Fruit fly (Drosophila melanogaster) whole organism, embryonic: Measurements from ENCODE around the gene CG7546.

ENCODE experiments used
- Abd-B ChIP-seq: fragments of 200-800 bp; sonication (Bioruptor generic); optimal IDR thresholded peaks from 2 replicates; lab custom pipeline; 2018; ENCODE audit warnings: missing biosample characterization, mild to moderate bottlenecking, missing genetic modification characterization, moderate library complexity
- CG10267 ChIP-seq: fragments of 200-800 bp; sonication (Bioruptor generic); optimal IDR thresholded peaks from 2 replicates; lab custom pipeline; 2018; ENCODE audit warnings: missing biosample characterization, mild to moderate bottlenecking, missing genetic modification characterization, moderate library complexity
- CG10565 ChIP-seq: fragments of 200-800 bp; sonication (Bioruptor generic); optimal IDR thresholded peaks from 3 replicates; lab custom pipeline; 2016; ENCODE audit warnings: missing biosample characterization, mild to moderate bottlenecking, missing genetic modification characterization
- CG10959 ChIP-seq: fragments of 200-800 bp; sonication (Bioruptor generic); IDR thresholded peaks from 2 replicates; pipeline ENCODE4 v1.3.6; 2022; ENCODE audit warnings: missing biosample characterization, missing genetic modification characterization
- CG12236 ChIP-seq: fragments of 200-800 bp; sonication (Bioruptor generic); optimal IDR thresholded peaks from 2 replicates; lab custom pipeline; 2016; ENCODE audit warnings: missing biosample characterization, missing genetic modification characterization
- CG13287 ChIP-seq: fragments of 200-800 bp; sonication (Bioruptor generic); IDR thresholded peaks from 2 replicates; pipeline ENCODE4 v1.3.6; 2022; ENCODE audit warnings: missing biosample characterization, missing genetic modification characterization; ENCODE audit not compliant: partially characterized antibody
- CG13424 ChIP-seq: fragments of 200-800 bp; sonication (Bioruptor generic); optimal IDR thresholded peaks from 2 replicates; lab custom pipeline; 2019; ENCODE audit warnings: missing biosample characterization, mild to moderate bottlenecking, missing genetic modification characterization, moderate library complexity
- CG15479 ChIP-seq: fragments of 200-800 bp; sonication (Bioruptor generic); optimal IDR thresholded peaks from 3 replicates; lab custom pipeline; 2019; ENCODE audit warnings: missing biosample characterization, mild to moderate bottlenecking, missing genetic modification characterization, moderate library complexity
- CG16813 ChIP-seq: fragments of 200-800 bp; sonication (Bioruptor generic); IDR thresholded peaks from 3 replicates; pipeline ENCODE4 v1.3.6; 2022; ENCODE audit warnings: missing biosample characterization, missing genetic modification characterization; ENCODE audit not compliant: partially characterized antibody
- CG18262 ChIP-seq: fragments of 200-800 bp; optimal IDR thresholded peaks from 3 replicates; lab custom pipeline; 2019; ENCODE audit warnings: missing biosample characterization, mild to moderate bottlenecking, missing genetic modification characterization, moderate library complexity
- CG30020 ChIP-seq: fragments of 200-800 bp; optimal IDR thresholded peaks from 2 replicates; lab custom pipeline; 2019; ENCODE audit warnings: missing biosample characterization, mild to moderate bottlenecking, missing genetic modification characterization, moderate library complexity
- CG34224 ChIP-seq: fragments of 200-800 bp; sonication (Bioruptor generic); IDR thresholded peaks from 3 replicates; pipeline ENCODE4 v1.3.6; 2022; ENCODE audit warnings: missing biosample characterization, missing genetic modification characterization; ENCODE audit not compliant: partially characterized antibody
- CG4360 ChIP-seq: fragments of 200-800 bp; sonication (Bioruptor generic); IDR thresholded peaks from 2 replicates; pipeline ENCODE4 v1.3.6; 2022; ENCODE audit warnings: missing biosample characterization, missing genetic modification characterization
- CG4820 ChIP-seq: fragments of 200-800 bp; sonication (Bioruptor generic); optimal IDR thresholded peaks from 3 replicates; lab custom pipeline; 2016; ENCODE audit warnings: missing biosample characterization, missing genetic modification characterization
- CG4854 ChIP-seq: fragments of 200-800 bp; sonication (Bioruptor generic); optimal IDR thresholded peaks from 2 replicates; lab custom pipeline; 2016; ENCODE audit warnings: missing biosample characterization, missing genetic modification characterization, inconsistent platforms
- CG5953 ChIP-seq: fragments of 200-800 bp; sonication (Bioruptor generic); IDR thresholded peaks from 2 replicates; pipeline ENCODE4 v1.3.6; 2022; ENCODE audit warnings: missing biosample characterization, missing genetic modification characterization
- CG6813 ChIP-seq: fragments of 200-800 bp; sonication (Bioruptor generic); optimal IDR thresholded peaks from 2 replicates; lab custom pipeline; 2017; ENCODE audit warnings: missing biosample characterization, missing genetic modification characterization, mild to moderate bottlenecking, moderate library complexity, missing genetic modification reagents
- CG7963 ChIP-seq: fragments of 200-800 bp; sonication (Bioruptor generic); IDR thresholded peaks from 3 replicates; pipeline ENCODE4 v1.3.6; 2022; ENCODE audit warnings: missing biosample characterization, missing genetic modification characterization; ENCODE audit not compliant: partially characterized antibody
- CHES-1-like ChIP-seq: fragments of 200-800 bp; sonication (Bioruptor generic); optimal IDR thresholded peaks from 2 replicates; lab custom pipeline; 2016; ENCODE audit warnings: missing biosample characterization, missing genetic modification characterization
- CrebB ChIP-seq: fragments of 200-800 bp; sonication (Bioruptor generic); optimal IDR thresholded peaks from 3 replicates; lab custom pipeline; 2018; ENCODE audit warnings: missing biosample characterization, mild to moderate bottlenecking, missing genetic modification characterization
- Fer1 ChIP-seq: fragments of 200-800 bp; sonication (Bioruptor generic); optimal IDR thresholded peaks from 2 replicates; lab custom pipeline; 2017; ENCODE audit warnings: missing biosample characterization, mild to moderate bottlenecking, missing genetic modification characterization
- GATAe ChIP-seq: fragments of 200-800 bp; sonication (Bioruptor generic); conservative IDR thresholded peaks from 2 replicates; pipeline ENCODE4 v1.3.6; 2022; ENCODE audit warnings: missing biosample characterization, missing genetic modification characterization
- HmgD ChIP-seq: fragments of 200-800 bp; sonication (Bioruptor generic); optimal IDR thresholded peaks from 3 replicates; lab custom pipeline; 2016; ENCODE audit warnings: missing biosample characterization, missing genetic modification characterization
- Hmr ChIP-seq: fragments of 200-800 bp; sonication (Bioruptor generic); optimal IDR thresholded peaks from 3 replicates; lab custom pipeline; 2017; ENCODE audit warnings: mild to moderate bottlenecking, missing biosample characterization, missing genetic modification reagents, missing genetic modification characterization
- Mes4 ChIP-seq: fragments of 200-800 bp; sonication (Bioruptor generic); optimal IDR thresholded peaks from 2 replicates; lab custom pipeline; 2016; ENCODE audit warnings: missing biosample characterization, missing genetic modification characterization
- Nf-YB ChIP-seq: fragments of 200-800 bp; sonication (Bioruptor generic); optimal IDR thresholded peaks from 3 replicates; lab custom pipeline; 2019; ENCODE audit warnings: missing biosample characterization, mild to moderate bottlenecking, missing genetic modification characterization, moderate library complexity
- Sry-δ ChIP-seq: fragments of 200-800 bp; sonication (Bioruptor generic); optimal IDR thresholded peaks from 2 replicates; lab custom pipeline; 2016; ENCODE audit warnings: missing biosample characterization, missing genetic modification characterization
- YL-1 ChIP-seq: fragments of 200-800 bp; sonication (Bioruptor generic); optimal IDR thresholded peaks from 3 replicates; lab custom pipeline; 2017; ENCODE audit warnings: missing biosample characterization, mild to moderate bottlenecking, missing genetic modification characterization
- ac ChIP-seq: fragments of 200-800 bp; sonication (Bioruptor generic); optimal IDR thresholded peaks from 3 replicates; lab custom pipeline; 2017; ENCODE audit warnings: missing biosample characterization, mild to moderate bottlenecking, missing genetic modification characterization
- bcd ChIP-seq: fragments of 200-800 bp; sonication (Bioruptor generic); optimal IDR thresholded peaks from 2 replicates; lab custom pipeline; 2017; ENCODE audit warnings: missing biosample characterization, mild to moderate bottlenecking, missing genetic modification characterization
- chif ChIP-seq, 2 experiments: fragments of 200-800 bp; sonication (Bioruptor generic); optimal IDR thresholded peaks; 3 replicates each; lab custom pipeline; 2016; ENCODE audit warnings: missing biosample characterization in 2 of 2, missing genetic modification characterization in 2 of 2
- chm ChIP-seq: fragments of 200-800 bp; sonication (Bioruptor generic); IDR thresholded peaks from 2 replicates; pipeline ENCODE4 v1.3.6; 2022; ENCODE audit warnings: missing biosample characterization, missing genetic modification characterization
- ci ChIP-seq: fragments of 200-800 bp; sonication (Bioruptor generic); IDR thresholded peaks from 3 replicates; pipeline ENCODE4 v1.3.6; 2022; ENCODE audit warnings: missing biosample characterization, missing genetic modification characterization
- crp ChIP-seq, 2 experiments: fragments of 200-800 bp; sonication (Bioruptor generic); optimal IDR thresholded peaks; 2 replicates in 1 of 2; 3 replicates in 1 of 2; lab custom pipeline; 2017; ENCODE audit warnings: missing biosample characterization in 2 of 2, missing genetic modification characterization in 2 of 2, mild to moderate bottlenecking in 1 of 2, moderate library complexity in 1 of 2
- dimm ChIP-seq: fragments of 200-800 bp; sonication (Bioruptor generic); IDR thresholded peaks from 2 replicates; pipeline ENCODE4 v1.3.6; 2022; ENCODE audit warnings: missing biosample characterization, missing genetic modification characterization
- dmrt99B ChIP-seq: fragments of 200-800 bp; sonication (Bioruptor generic); optimal IDR thresholded peaks from 2 replicates; lab custom pipeline; 2018; ENCODE audit warnings: missing biosample characterization, mild to moderate bottlenecking, missing genetic modification characterization, moderate library complexity
- fu2 ChIP-seq: fragments of 200-800 bp; sonication (Bioruptor generic); optimal IDR thresholded peaks from 2 replicates; lab custom pipeline; 2016; ENCODE audit warnings: missing biosample characterization, missing genetic modification characterization
- jigr1 ChIP-seq: fragments of 200-800 bp; sonication (Bioruptor generic); IDR thresholded peaks from 3 replicates; pipeline ENCODE4 v1.3.6; 2022; ENCODE audit warnings: missing biosample characterization, missing genetic modification characterization
- nau ChIP-seq: fragments of 200-800 bp; sonication (Bioruptor generic); optimal IDR thresholded peaks from 3 replicates; lab custom pipeline; 2017; ENCODE audit warnings: missing biosample characterization, mild to moderate bottlenecking, missing genetic modification characterization, missing genetic modification reagents
- nerfin-1 ChIP-seq: fragments of 200-800 bp; sonication (Bioruptor generic); optimal IDR thresholded peaks from 3 replicates; lab custom pipeline; 2019; ENCODE audit warnings: missing biosample characterization, mild to moderate bottlenecking, missing genetic modification characterization, moderate library complexity
- p53 ChIP-seq: fragments of 200-800 bp; sonication (Bioruptor generic); optimal IDR thresholded peaks from 2 replicates; lab custom pipeline; 2016; ENCODE audit warnings: missing biosample characterization, missing genetic modification characterization
- pfk ChIP-seq: fragments of 200-800 bp; sonication (Bioruptor generic); optimal IDR thresholded peaks from 2 replicates; lab custom pipeline; 2018; ENCODE audit warnings: missing biosample characterization, mild to moderate bottlenecking, missing genetic modification characterization, moderate library complexity
- sim ChIP-seq: fragments of 200-800 bp; sonication (Bioruptor generic); IDR thresholded peaks from 2 replicates; pipeline ENCODE4 v1.3.6; 2022; ENCODE audit warnings: missing biosample characterization, missing genetic modification characterization
- stwl ChIP-seq: fragments of 200-800 bp; sonication (Bioruptor generic); optimal IDR thresholded peaks from 3 replicates; lab custom pipeline; 2018; ENCODE audit warnings: missing biosample characterization, mild to moderate bottlenecking, missing genetic modification characterization, moderate library complexity
- sug ChIP-seq: fragments of 200-800 bp; optimal IDR thresholded peaks from 2 replicates; lab custom pipeline; 2019; ENCODE audit warnings: missing biosample characterization, mild to moderate bottlenecking, missing genetic modification characterization, moderate library complexity
- unpg ChIP-seq: fragments of 200-800 bp; sonication (Bioruptor generic); optimal IDR thresholded peaks from 3 replicates; lab custom pipeline; 2018; ENCODE audit warnings: missing biosample characterization, mild to moderate bottlenecking, missing genetic modification characterization, moderate library complexity

CG7546 gene

dm6 chr3L:7510414-7511384 is at the start of gene CG7546 (continued):
- TF ChIP-seq CG15479 (GFP tag; lab: Kevin White, UChicago) (no peak), Abd-B (GFP tag; lab: Kevin White, UChicago) (peak; percentile 28), CG18262 (peak; percentile 39), GATAe (GFP tag; lab: Robert Waterston, UW) (no peak), stwl (tag; lab: Kevin White, UChicago) (peak; percentile 62), p53 (GFP tag; lab: Kevin White, UChicago) (no peak), CG4854 (GFP tag; lab: Kevin White, UChicago) (no peak), CG7963 (GFP tag; lab: Robert Waterston, UW) (no peak), chif (GFP tag; optimal IDR thresholded peaks at IDR 0.05; lab: Kevin White, UChicago) (no peak), Fer1 (GFP tag; lab: Kevin White, UChicago) (no peak), CG10565 (GFP tag; lab: Kevin White, UChicago) (no peak), CG34224 (GFP tag; lab: Robert Waterston, UW) (no peak), bcd (GFP tag; lab: Kevin White, UChicago) (peak; percentile 31), chm (GFP tag; lab: Robert Waterston, UW) (no peak), pfk (no peak), CG30020 (tag; lab: Kevin White, UChicago) (no peak), CG12236 (GFP tag; lab: Kevin White, UChicago) (no peak), CG13287 (GFP tag; lab: Robert Waterston, UW) (peak; percentile 27; the same call in 1 of the 2 replicates), CG6813 (GFP tag; lab: Kevin White, UChicago) (no peak), CG16813 (GFP tag; lab: Robert Waterston, UW) (no peak), CG10959 (no peak), sim (GFP tag; lab: Robert Waterston, UW) (no peak), jigr1 (no peak), ac (GFP tag; lab: Kevin White, UChicago) (no peak), CG4820 (GFP tag; lab: Kevin White, UChicago) (no peak), HmgD (no peak), CG4360 (no peak), sug (tag; lab: Kevin White, UChicago) (peak; percentile 48), crp (GFP tag; optimal IDR thresholded peaks at IDR 0.05; lab: Kevin White, UChicago) (no peak), YL-1 (peak; percentile 43), CG5953 (no peak), fu2 (GFP tag; lab: Kevin White, UChicago) (no peak), CG10267 (tag; lab: Kevin White, UChicago) (peak; percentile 61), nerfin-1 (peak; percentile 27), CrebB (tag; lab: Kevin White, UChicago) (no peak), Sry-δ (no peak), dmrt99B (tag; lab: Kevin White, UChicago) (no peak), Hmr (GFP tag; lab: Kevin White, UChicago) (peak; percentile 39), CG13424 (tag; lab: Kevin White, UChicago) (peak; percentile 66), Mes4 (GFP tag; lab: Kevin White, UChicago) (no peak), unpg (GFP tag; lab: Kevin White, UChicago) (no peak), nau (GFP tag; lab: Kevin White, UChicago) (no peak), dimm (GFP tag; lab: Robert Waterston, UW) (no peak), ci (GFP tag; lab: Robert Waterston, UW) (0 out of 3 replicates have a peak, but pooled peaks have one; percentile 21), CHES-1-like (peak; percentile 35), Nf-YB (GFP tag; lab: Kevin White, UChicago) (no peak)
